Worm (Caenorhabditis elegans) whole organism, dauer: ENCODE data around the gene T03F6.10.

Source experiments
- unc-62 ChIP-seq: sonication (generic microtip); optimal IDR thresholded peaks from 2 replicates; lab custom pipeline; 2017; ENCODE audit warnings: missing biosample characterization, missing genetic modification reagents, missing genetic modification characterization

The T03F6.10 gene

DNA sequence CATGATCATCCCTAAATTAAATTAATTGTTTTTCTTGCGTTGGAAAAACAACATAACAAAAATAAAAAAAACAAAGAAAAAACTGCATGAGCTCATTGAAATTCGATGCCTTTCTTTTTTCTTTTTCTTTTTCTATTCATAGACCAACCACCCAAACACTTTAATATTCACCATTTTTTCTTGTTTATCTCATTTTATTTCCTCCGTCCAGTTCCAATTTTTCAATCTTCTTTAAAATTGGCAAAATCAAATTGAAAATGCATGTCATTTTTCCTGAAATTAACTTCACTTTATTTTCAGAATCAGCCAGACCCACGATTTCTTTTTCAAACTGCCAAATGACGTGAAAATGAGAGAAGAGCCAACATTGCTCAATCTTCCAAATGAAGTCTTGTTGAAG, 7.7 kb upstream of the T03F6.10 start, which contains the start of gene T03F6.4:
Gene T03F6.4, plus strand, starts transcription at position 301 of the 400 bp plus-strand sequence.
- TF ChIP-seq unc-62 = no peak

ce11 chrIII:13383159-13383558, 5.0 kb upstream of the T03F6.10 start:
- TF ChIP-seq unc-62 = no peak

- no peak for TF ChIP-seq unc-62
These were observed 3.5 kb upstream of the T03F6.10 start for ce11 chrIII:13381684-13382083.

- TF ChIP-seq unc-62 = no peak
These were observed 2.7 kb upstream of the T03F6.10 start for ce11 chrIII:13380881-13381280.

ce11 chrIII:13380196-13380595, 2.1 kb upstream of the T03F6.10 start, which contains the start of gene T03F6.6:
T03F6.6 (minus strand) TSS chrIII:13380296.
- TF ChIP-seq unc-62 = no peak

ce11 chrIII:13377249-13377648, 893 bp downstream of the T03F6.10 start:
- no peak for TF ChIP-seq unc-62

ce11 chrIII:13376304-13376760, 1.8 kb downstream of the T03F6.10 start, which contains the start of gene lis-1:
lis-1 (minus strand) TSS chrIII:13376710.
- no peak for TF ChIP-seq unc-62

ce11 chrIII:13370980-13371379, 7.2 kb downstream of the T03F6.10 start, which contains the start of gene T03F6.9:
T03F6.9 (minus strand) TSS chrIII:13371080.
- no peak for TF ChIP-seq unc-62

DNA sequence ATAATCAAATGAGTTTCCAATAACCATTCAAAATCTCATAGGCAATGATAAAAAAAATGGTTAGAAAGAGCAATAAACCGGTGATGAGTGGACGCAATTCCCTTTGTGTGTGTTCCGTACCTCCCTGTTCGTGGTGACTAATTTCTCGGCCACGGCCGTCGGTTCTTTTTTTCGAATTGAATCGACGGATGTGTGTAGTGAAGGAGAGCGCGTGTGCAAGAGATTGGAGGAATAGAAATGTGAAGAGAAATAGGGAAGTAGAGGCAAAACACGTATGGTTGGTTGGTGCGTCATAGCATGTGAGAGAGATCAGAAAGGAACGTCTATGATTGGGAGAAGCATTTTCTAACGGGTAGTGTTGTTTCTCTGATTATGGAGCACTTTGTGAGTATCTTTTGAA, 18.3 kb downstream of the T03F6.10 start:
- no peak for TF ChIP-seq unc-62

ce11 chrIII:13359256-13359655, 18.9 kb downstream of the T03F6.10 start, which contains the start of gene F53A2.9:
F53A2.9 (minus strand) TSS chrIII:13359356.
- TF ChIP-seq unc-62 = no peak

ce11 chrIII:13350964-13351363, 27.2 kb downstream of the T03F6.10 start:
- no peak for TF ChIP-seq unc-62

ce11 chrIII:13348891-13349290, 29.3 kb downstream of the T03F6.10 start:
- TF ChIP-seq unc-62 = no peak

ce11 chrIII:13347782-13348327, 30.3 kb downstream of the T03F6.10 start:
- TF ChIP-seq unc-62 = no peak

DNA sequence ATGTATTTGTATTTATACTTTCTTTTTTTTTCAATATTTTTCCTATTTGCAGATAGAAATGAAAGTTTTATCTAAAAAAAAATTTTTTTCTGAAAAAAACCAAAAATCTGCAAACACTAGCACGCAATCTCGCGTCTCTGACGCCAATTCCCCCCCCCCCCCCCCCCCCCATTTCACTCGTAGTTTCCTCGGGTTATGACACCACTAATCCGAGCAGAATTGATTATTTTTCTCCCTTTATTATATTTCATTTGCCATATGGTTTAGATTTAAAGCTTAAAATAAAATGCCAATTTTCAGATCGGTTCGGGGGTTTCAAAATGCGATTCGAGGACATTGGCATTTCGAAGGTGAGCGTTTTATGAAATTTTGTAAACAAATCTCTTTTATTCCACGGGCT, 31.4 kb downstream of the T03F6.10 start, which contains the start of gene mtm-6:
Gene mtm-6, plus strand, starts transcription at position 301 of the 400 bp plus-strand sequence.
- no peak for TF ChIP-seq unc-62

- TF ChIP-seq unc-62 = no peak
These were observed 33.5 kb downstream of the T03F6.10 start, which contains the start of gene acaa-2 for ce11 chrIII:13344538-13345136. acaa-2 (plus strand) TSS chrIII:13344937.

- TF ChIP-seq unc-62 = no peak
These were observed 34.5 kb downstream of the T03F6.10 start for ce11 chrIII:13343562-13344139.

- TF ChIP-seq unc-62 = no peak
These were observed 35.0 kb downstream of the T03F6.10 start, which contains the start of gene ife-1 for ce11 chrIII:13343117-13343516. ife-1 (plus strand) TSS chrIII:13343417.
